Fruit fly (Drosophila melanogaster) whole organism, prepupa: ENCODE measurements around the gene dos.

ENCODE experiments used
- Blimp-1 ChIP-seq: fragments of 200-800 bp; sonication (Bioruptor generic); optimal IDR thresholded peaks from 3 replicates; lab custom pipeline; 2017; ENCODE audit warnings: missing biosample characterization, missing genetic modification characterization, mild to moderate bottlenecking, moderate library complexity, missing genetic modification reagents
- CG10631 ChIP-seq: fragments of 200-800 bp; sonication (Bioruptor generic); optimal IDR thresholded peaks from 2 replicates; lab custom pipeline; 2016; ENCODE audit warnings: missing biosample characterization, missing genetic modification characterization
- CG10669 ChIP-seq: fragments of 200-800 bp; sonication (Bioruptor generic); optimal IDR thresholded peaks from 3 replicates; lab custom pipeline; 2018; ENCODE audit warnings: missing biosample characterization, mild to moderate bottlenecking, missing genetic modification characterization, moderate library complexity
- CG11294 ChIP-seq: fragments of 200-800 bp; sonication (Bioruptor generic); IDR thresholded peaks from 2 replicates; pipeline ENCODE4 v1.3.6; 2022; ENCODE audit warnings: missing biosample characterization, missing genetic modification characterization
- CG11902 ChIP-seq: fragments of 200-800 bp; sonication (Bioruptor generic); optimal IDR thresholded peaks from 3 replicates; lab custom pipeline; 2016; ENCODE audit warnings: missing biosample characterization, missing genetic modification characterization
- CG15336 ChIP-seq: fragments of 200-800 bp; sonication (Bioruptor generic); IDR thresholded peaks from 2 replicates; pipeline ENCODE4 v1.3.6; 2022; ENCODE audit warnings: missing biosample characterization, missing genetic modification characterization
- CG31627 ChIP-seq: fragments of 200-800 bp; sonication (Bioruptor generic); optimal IDR thresholded peaks from 3 replicates; lab custom pipeline; 2016; ENCODE audit warnings: missing biosample characterization, missing genetic modification characterization
- CG32006 ChIP-seq: fragments of 200-800 bp; sonication (Bioruptor generic); optimal IDR thresholded peaks from 3 replicates; lab custom pipeline; 2017; ENCODE audit warnings: missing biosample characterization, mild to moderate bottlenecking, missing genetic modification characterization
- CG34406 ChIP-seq: fragments of 200-800 bp; sonication (Bioruptor generic); optimal IDR thresholded peaks from 3 replicates; lab custom pipeline; 2016; ENCODE audit warnings: missing biosample characterization, missing genetic modification characterization
- CG3919 ChIP-seq: fragments of 200-800 bp; sonication (Bioruptor generic); optimal IDR thresholded peaks from 3 replicates; lab custom pipeline; 2016; ENCODE audit warnings: missing biosample characterization, missing genetic modification characterization
- CG6276 ChIP-seq: fragments of 200-800 bp; sonication (Bioruptor generic); optimal IDR thresholded peaks from 2 replicates; lab custom pipeline; 2017; ENCODE audit warnings: missing biosample characterization, mild to moderate bottlenecking, missing genetic modification characterization
- CG6792 ChIP-seq: fragments of 200-800 bp; sonication (Bioruptor generic); optimal IDR thresholded peaks from 3 replicates; lab custom pipeline; 2016; ENCODE audit warnings: missing biosample characterization, missing genetic modification characterization
- CG6808 ChIP-seq: fragments of 200-800 bp; sonication (Bioruptor generic); optimal IDR thresholded peaks from 3 replicates; lab custom pipeline; 2017; ENCODE audit warnings: missing biosample characterization, missing genetic modification characterization, mild to moderate bottlenecking, moderate library complexity, missing genetic modification reagents
- CG8119 ChIP-seq: fragments of 200-800 bp; sonication (Bioruptor generic); IDR thresholded peaks from 3 replicates; pipeline ENCODE4 v1.3.6; 2022; ENCODE audit warnings: missing biosample characterization, missing genetic modification characterization
- CG8632 ChIP-seq: fragments of 200-800 bp; sonication (Bioruptor generic); optimal IDR thresholded peaks from 3 replicates; lab custom pipeline; 2016; ENCODE audit warnings: missing biosample characterization, missing genetic modification characterization
- Eip75B ChIP-seq: fragments of 200-800 bp; sonication (Bioruptor generic); optimal IDR thresholded peaks from 3 replicates; lab custom pipeline; 2016; ENCODE audit warnings: missing biosample characterization, missing genetic modification characterization
- Eip78C ChIP-seq: fragments of 200-800 bp; sonication (Bioruptor generic); peaks from one replicate; lab custom pipeline; 2016; ENCODE audit warnings: missing biosample characterization, missing genetic modification characterization
- Eip93F ChIP-seq: fragments of 200-800 bp; sonication (Bioruptor generic); optimal IDR thresholded peaks from 2 replicates; lab custom pipeline; 2016; ENCODE audit warnings: missing biosample characterization, mild to moderate bottlenecking, missing genetic modification characterization
- Ets21C ChIP-seq: fragments of 200-800 bp; sonication (Bioruptor generic); optimal IDR thresholded peaks from 3 replicates; lab custom pipeline; 2016; ENCODE audit warnings: missing biosample characterization, missing genetic modification characterization
- Ets96B ChIP-seq: fragments of 200-800 bp; optimal IDR thresholded peaks from 2 replicates; lab custom pipeline; 2019; ENCODE audit warnings: missing biosample characterization, mild to moderate bottlenecking, missing genetic modification characterization, moderate library complexity
- Gug ChIP-seq: fragments of 200-800 bp; sonication (Bioruptor generic); IDR thresholded peaks from 2 replicates; pipeline ENCODE4 v1.3.6; 2022; ENCODE audit warnings: missing biosample characterization, missing genetic modification characterization
- Hr39 ChIP-seq: fragments of 200-800 bp; sonication (Bioruptor generic); optimal IDR thresholded peaks from 2 replicates; lab custom pipeline; 2016; ENCODE audit warnings: missing biosample characterization, missing genetic modification characterization
- Hr4 ChIP-seq: fragments of 200-800 bp; sonication (Bioruptor generic); optimal IDR thresholded peaks from 3 replicates; lab custom pipeline; 2016; ENCODE audit warnings: missing biosample characterization, missing genetic modification characterization
- Lpt ChIP-seq: fragments of 200-800 bp; sonication (Bioruptor generic); optimal IDR thresholded peaks from 3 replicates; lab custom pipeline; 2016; ENCODE audit warnings: missing biosample characterization, missing genetic modification characterization
- Met ChIP-seq: fragments of 200-800 bp; sonication (Bioruptor generic); optimal IDR thresholded peaks from 3 replicates; lab custom pipeline; 2016; ENCODE audit warnings: missing biosample characterization, missing genetic modification characterization
- OdsH ChIP-seq: fragments of 200-800 bp; sonication (Bioruptor generic); optimal IDR thresholded peaks from 3 replicates; lab custom pipeline; 2016; ENCODE audit warnings: missing biosample characterization, missing genetic modification characterization
- Smox ChIP-seq: fragments of 200-800 bp; sonication (Bioruptor generic); optimal IDR thresholded peaks from 3 replicates; lab custom pipeline; 2016; ENCODE audit warnings: missing biosample characterization, missing genetic modification characterization
- Sox102F ChIP-seq: fragments of 200-800 bp; sonication (Bioruptor generic); optimal IDR thresholded peaks from 2 replicates; lab custom pipeline; 2016; ENCODE audit warnings: missing biosample characterization, mild to moderate bottlenecking, missing genetic modification characterization
- Sox14 ChIP-seq: fragments of 200-800 bp; sonication (Bioruptor generic); optimal IDR thresholded peaks from 3 replicates; lab custom pipeline; 2016; ENCODE audit warnings: missing biosample characterization, missing genetic modification characterization
- Sox15 ChIP-seq: fragments of 200-800 bp; sonication (Bioruptor generic); optimal IDR thresholded peaks from 3 replicates; lab custom pipeline; 2016; ENCODE audit warnings: missing biosample characterization, missing genetic modification characterization
- achi ChIP-seq: fragments of 200-800 bp; sonication (Bioruptor generic); optimal IDR thresholded peaks from 3 replicates; lab custom pipeline; 2016; ENCODE audit warnings: missing biosample characterization, missing genetic modification characterization
- acj6 ChIP-seq: fragments of 200-800 bp; sonication (Bioruptor generic); optimal IDR thresholded peaks from 3 replicates; lab custom pipeline; 2016; ENCODE audit warnings: missing biosample characterization, missing genetic modification characterization
- cyc ChIP-seq: fragments of 200-800 bp; sonication (Bioruptor generic); optimal IDR thresholded peaks from 3 replicates; lab custom pipeline; 2016; ENCODE audit warnings: missing biosample characterization, missing genetic modification characterization
- eg ChIP-seq: fragments of 200-800 bp; sonication (Bioruptor generic); IDR thresholded peaks from 3 replicates; pipeline ENCODE4 v1.3.6; 2022; ENCODE audit warnings: missing biosample characterization, missing genetic modification characterization
- esn ChIP-seq: fragments of 200-800 bp; sonication (Bioruptor generic); optimal IDR thresholded peaks from 2 replicates; lab custom pipeline; 2016; ENCODE audit warnings: missing biosample characterization, mild to moderate bottlenecking, missing genetic modification characterization, moderate library complexity
- fd59A ChIP-seq: fragments of 200-800 bp; sonication (Bioruptor generic); optimal IDR thresholded peaks from 2 replicates; lab custom pipeline; 2017; ENCODE audit warnings: missing biosample characterization, mild to moderate bottlenecking, missing genetic modification characterization, missing genetic modification reagents
- fd85E ChIP-seq: fragments of 200-800 bp; sonication (Bioruptor generic); optimal IDR thresholded peaks from 3 replicates; lab custom pipeline; 2016; ENCODE audit warnings: missing biosample characterization, missing genetic modification characterization
- lz ChIP-seq: fragments of 200-800 bp; sonication (Bioruptor generic); optimal IDR thresholded peaks from 3 replicates; lab custom pipeline; 2016; ENCODE audit warnings: missing biosample characterization, missing genetic modification characterization
- net ChIP-seq: fragments of 200-800 bp; sonication (Bioruptor generic); optimal IDR thresholded peaks from 3 replicates; lab custom pipeline; 2016; ENCODE audit warnings: missing biosample characterization, missing genetic modification characterization
- pdm3 ChIP-seq: fragments of 200-800 bp; sonication (Bioruptor generic); optimal IDR thresholded peaks from 3 replicates; lab custom pipeline; 2016; ENCODE audit warnings: missing biosample characterization, missing genetic modification characterization
- ss ChIP-seq, 2 experiments: fragments of 200-800 bp; sonication (Bioruptor generic); optimal IDR thresholded peaks; 2 replicates in 1 of 2; 3 replicates in 1 of 2; lab custom pipeline; 2017 to 2018; ENCODE audit warnings: mild to moderate bottlenecking in 2 of 2, missing biosample characterization in 2 of 2, missing genetic modification characterization in 2 of 2, moderate library complexity in 1 of 2
- svp ChIP-seq: fragments of 200-800 bp; sonication (Bioruptor generic); peaks from one replicate; lab custom pipeline; 2016; ENCODE audit warnings: missing biosample characterization, missing genetic modification characterization
- topi ChIP-seq: fragments of 200-800 bp; sonication (Bioruptor generic); optimal IDR thresholded peaks from 3 replicates; lab custom pipeline; 2016; ENCODE audit warnings: missing biosample characterization, missing genetic modification characterization
- vri ChIP-seq: fragments of 200-800 bp; sonication (Bioruptor generic); optimal IDR thresholded peaks from 3 replicates; lab custom pipeline; 2016; ENCODE audit warnings: missing biosample characterization, mild to moderate bottlenecking, missing genetic modification characterization

The dos gene

dm6 chr3L:2578737-2579136 is 10.5 kb upstream of the dos start (continued):
- TF ChIP-seq Eip93F (no peak), Met (GFP tag; lab: Kevin White, UChicago) (peak; percentile 34), acj6 (no peak), CG6808 (GFP tag; lab: Kevin White, UChicago) (no peak), achi (GFP tag; lab: Kevin White, UChicago) (peak; percentile 34), CG32006 (GFP tag; lab: Kevin White, UChicago) (peak; percentile 79), OdsH (GFP tag; lab: Kevin White, UChicago) (peak; percentile 40), cyc (peak; percentile 40), Eip75B (GFP tag; lab: Kevin White, UChicago) (no peak), Lpt (GFP tag; lab: Kevin White, UChicago) (peak; percentile 66), svp (GFP tag; lab: Kevin White, UChicago) (peak; percentile 60), topi (GFP tag; lab: Kevin White, UChicago) (peak; percentile 38), Sox14 (GFP tag; lab: Kevin White, UChicago) (peak; percentile 45), ss (GFP tag; optimal IDR thresholded peaks at IDR 0.05; lab: Kevin White, UChicago) (no peak), vri (GFP tag; lab: Kevin White, UChicago) (peak; percentile 9), Hr4 (peak; percentile 66), CG15336 (GFP tag; lab: Robert Waterston, UW) (peak; percentile 77), CG34406 (GFP tag; lab: Kevin White, UChicago) (no peak), CG11902 (no peak), Sox102F (GFP tag; lab: Kevin White, UChicago) (no peak)

- peak; percentile 21 for TF ChIP-seq Eip78C (GFP tag; lab: Kevin White, UChicago)
- TF ChIP-seq Sox102F (GFP tag; lab: Kevin White, UChicago) = peak; percentile 13
- no peak for TF ChIP-seq Hr4
- peak; percentile 64 for TF ChIP-seq svp (GFP tag; lab: Kevin White, UChicago)
These were observed 9.5 kb upstream of the dos start for dm6 chr3L:2579557-2580224.

- TF ChIP-seq Lpt (GFP tag; lab: Kevin White, UChicago) (peak; percentile 75), Hr39 (GFP tag; lab: Kevin White, UChicago) (peak; percentile 72), CG8119 (GFP tag; lab: Robert Waterston, UW) (peak; percentile 96), CG34406 (GFP tag; lab: Kevin White, UChicago) (peak; percentile 69), Sox102F (GFP tag; lab: Kevin White, UChicago) (peak; percentile 68), CG11902 (peak; percentile 62), Sox15 (GFP tag; lab: Kevin White, UChicago) (peak; percentile 55), pdm3 (GFP tag; lab: Kevin White, UChicago) (peak; percentile 70), Smox (GFP tag; lab: Kevin White, UChicago) (peak; percentile 56), cyc (peak; percentile 79), Hr4 (peak; percentile 89), CG31627 (GFP tag; lab: Kevin White, UChicago) (peak; percentile 70), OdsH (GFP tag; lab: Kevin White, UChicago) (peak; percentile 76), fd59A (peak; percentile 36), CG3919 (GFP tag; lab: Kevin White, UChicago) (peak; percentile 75), lz (GFP tag; lab: Kevin White, UChicago) (peak; percentile 71), CG10631 (GFP tag; lab: Kevin White, UChicago) (peak; percentile 59), Eip75B (GFP tag; lab: Kevin White, UChicago) (peak; percentile 46), acj6 (peak; percentile 77), Met (GFP tag; lab: Kevin White, UChicago) (peak; percentile 81), topi (GFP tag; lab: Kevin White, UChicago) (peak; percentile 86), ss (GFP tag; optimal IDR thresholded peaks at IDR 0.05; lab: Kevin White, UChicago) (peak in 1 of 2 experiments; percentile 33), Ets96B (tag; lab: Kevin White, UChicago) (peak; percentile 70), CG10669 (GFP tag; lab: Kevin White, UChicago) (peak; percentile 67), Sox14 (GFP tag; lab: Kevin White, UChicago) (peak; percentile 83), CG6808 (GFP tag; lab: Kevin White, UChicago) (peak; percentile 59), CG8632 (GFP tag; lab: Kevin White, UChicago) (peak; percentile 69), CG6276 (peak; percentile 88), esn (peak; percentile 73), CG6792 (GFP tag; lab: Kevin White, UChicago) (peak; percentile 63), fd85E (GFP tag; lab: Kevin White, UChicago) (no peak), CG11294 (GFP tag; lab: Robert Waterston, UW) (peak; percentile 53; the same call in 1 of the 2 replicates), Blimp-1 (peak; percentile 29), net (GFP tag; lab: Kevin White, UChicago) (peak; percentile 62), Ets21C (GFP tag; lab: Kevin White, UChicago) (peak; percentile 24), eg (GFP tag; lab: Robert Waterston, UW) (peak; percentile 94), Gug (GFP tag; lab: Robert Waterston, UW) (peak; percentile 71)
These were observed 7.8 kb upstream of the dos start for dm6 chr3L:2581343-2581825.
